Worm (Caenorhabditis elegans): ENCODE data around the gene F01F1.15.
A peak's percentile ranks its signal among the peaks of the same experiment; 100 is the strongest.

Gene F01F1.15

DNA sequence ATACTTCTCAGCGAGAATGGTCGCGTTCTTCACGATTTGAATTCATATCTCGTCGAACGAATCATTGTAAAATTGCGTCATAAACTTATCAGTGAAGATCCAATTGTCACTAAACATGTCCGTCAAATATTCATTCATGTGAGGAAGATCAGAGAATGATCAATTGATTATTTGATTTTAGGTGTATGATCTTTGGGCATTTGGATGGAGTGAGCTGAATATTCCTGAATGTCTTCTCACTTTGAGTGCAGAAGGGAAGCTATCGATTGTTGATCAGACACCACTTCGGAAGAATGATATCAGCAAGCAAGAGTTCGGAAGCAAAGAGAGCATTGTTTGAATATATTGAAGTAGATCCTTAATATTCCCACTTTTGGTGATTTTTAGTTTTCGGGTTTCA, 4.9 kb upstream of the F01F1.15 start (continued):
- TF ChIP-seq unc-62 (GFP tag; optimal IDR thresholded peaks at IDR 0.05 in 1 of 2) (peak in 1 of 2 experiments; percentile 98), unc-62 (tag; optimal IDR thresholded peaks at IDR 0.05) (no peak), lin-1 (GFP tag; IDR thresholded peaks at IDR 0.05) (no peak), T20F7.1 (GFP tag; optimal IDR thresholded peaks at IDR 0.05) (peak; percentile 74), Y5F2A.4 (GFP tag; optimal IDR thresholded peaks at IDR 0.05) (peak; percentile 37), hlh-11 (tag; optimal IDR thresholded peaks at IDR 0.05) (peak; percentile 64), dmd-9 (GFP tag; IDR thresholded peaks at IDR 0.05) (no peak), lsy-2 (tag; optimal IDR thresholded peaks at IDR 0.05) (peak in 1 of 2 experiments; percentile 62), skn-1 (tag; optimal IDR thresholded peaks at IDR 0.05) (no peak), nhr-10 (tag; optimal IDR thresholded peaks at IDR 0.05) (peak; percentile 64), nhr-111 (GFP tag; optimal IDR thresholded peaks at IDR 0.05) (no peak), lin-38 (GFP tag; IDR thresholded peaks at IDR 0.05) (peak; percentile 40; the same call in 1 of the 2 replicates), dmd-6 (GFP tag; IDR thresholded peaks at IDR 0.05) (peak; percentile 58), spr-1 (tag; optimal IDR thresholded peaks at IDR 0.05) (peak; percentile 22), dpl-1 (GFP tag; optimal IDR thresholded peaks at IDR 0.05) (peak; percentile 11), hif-1 (tag; optimal IDR thresholded peaks at IDR 0.05) (no peak), aha-1 (tag) (peak; percentile 92), ceh-32 (tag; optimal IDR thresholded peaks at IDR 0.05; ENCODE audit: poor library complexity) (no peak), spr-3 (GFP tag; optimal IDR thresholded peaks at IDR 0.05) (no peak), daf-19 (GFP tag; conservative IDR thresholded peaks at IDR 0.05) (no peak), zip-11 (GFP tag; IDR thresholded peaks at IDR 0.05) (no peak), mdt-29 (GFP tag; IDR thresholded peaks at IDR 0.05) (peak; percentile 51; the same call in 1 of the 2 replicates), nhr-77 (tag; optimal IDR thresholded peaks at IDR 0.05) (peak; percentile 61), gei-8 (GFP tag; optimal IDR thresholded peaks at IDR 0.05) (peak; percentile 43), ZK546.5 (tag; optimal IDR thresholded peaks at IDR 0.05) (no peak), ama-1 (optimal IDR thresholded peaks at IDR 0.05) (peak; percentile 66), Y75B8A.6 (GFP tag; IDR thresholded peaks at IDR 0.05) (peak; percentile 68), aly-2 (tag; optimal IDR thresholded peaks at IDR 0.05) (no peak), dve-1 (tag; optimal IDR thresholded peaks at IDR 0.05; ENCODE audit: insufficient read depth) (peak; percentile 96), hlh-30 (tag; optimal IDR thresholded peaks at IDR 0.05; ENCODE audit: insufficient read depth) (peak; percentile 55), cey-2 (tag; optimal IDR thresholded peaks at IDR 0.05; ENCODE audit: borderline replicate concordance, insufficient read depth) (no peak)

DNA sequence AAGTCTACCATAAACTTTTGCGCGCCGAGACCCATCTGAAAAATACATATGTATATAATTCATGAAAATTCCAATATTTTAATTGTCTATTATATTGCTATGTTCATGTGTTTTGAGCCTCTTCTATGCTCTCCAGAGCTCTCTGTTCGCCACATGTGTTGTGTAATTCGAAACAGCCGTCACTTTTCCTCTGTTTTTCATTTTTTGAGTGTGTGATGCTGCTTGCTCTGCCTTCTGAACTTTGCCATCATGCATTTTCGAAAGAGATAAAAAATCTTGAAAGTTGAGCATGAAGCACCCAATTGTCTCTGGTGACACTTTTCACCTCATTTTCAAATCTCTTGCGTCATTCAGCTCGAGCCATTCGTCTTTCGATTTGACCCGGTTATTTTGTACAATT, 3.0 kb upstream of the F01F1.15 start:
- TF ChIP-seq unc-62 (GFP tag; optimal IDR thresholded peaks at IDR 0.05 in 1 of 2): peak in 1 of 2 experiments; percentile 87
- TF ChIP-seq unc-62 (tag; optimal IDR thresholded peaks at IDR 0.05): no peak
- TF ChIP-seq hmg-1.1 (GFP tag; IDR thresholded peaks at IDR 0.05): no peak
- TF ChIP-seq mxl-3 (GFP tag; optimal IDR thresholded peaks at IDR 0.05): no peak
- TF ChIP-seq zag-1 (tag; optimal IDR thresholded peaks at IDR 0.05): no peak
- TF ChIP-seq daf-16 (GFP tag; optimal IDR thresholded peaks at IDR 0.05): no peak
- TF ChIP-seq daf-16 (tag; optimal IDR thresholded peaks at IDR 0.05): no peak
- TF ChIP-seq sdz-12 (GFP tag; optimal IDR thresholded peaks at IDR 0.05): no peak
- no peak for TF ChIP-seq lin-15B (tag; optimal IDR thresholded peaks at IDR 0.05)
- TF ChIP-seq tag-97 (GFP tag; IDR thresholded peaks at IDR 0.05): no peak

DNA sequence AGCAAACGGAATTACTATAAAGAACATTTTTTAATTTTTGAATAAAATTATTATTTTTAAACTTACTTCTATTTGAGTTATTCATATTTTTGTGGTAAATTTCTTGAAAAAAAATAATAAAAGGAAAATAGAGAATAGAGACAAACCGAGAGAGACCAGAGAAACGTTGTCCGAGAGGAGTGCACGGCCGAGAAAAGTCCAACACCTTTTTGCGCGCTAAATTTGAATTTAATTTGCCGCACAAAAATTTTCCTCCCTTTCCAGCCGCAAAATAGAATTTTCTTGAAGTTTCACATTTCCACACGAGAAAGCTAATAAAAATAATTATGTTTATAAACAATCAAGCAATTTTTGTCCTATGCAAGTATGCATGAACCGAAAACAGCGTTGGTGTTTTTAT, 2.4 kb upstream of the F01F1.15 start, which contains the start of the genes F01F1.11 and F01F1.3:
Gene F01F1.11 (minus strand): TSS at position 118 of the 400 bp plus-strand sequence.
Gene F01F1.3 (plus strand): TSS at position 179 of the 400 bp plus-strand sequence.
- TF ChIP-seq pha-4 (GFP tag; IDR thresholded peaks at IDR 0.05): 0 out of 2 replicates have a peak, but pooled peaks have one; percentile 21
- TF ChIP-seq pha-4 (tag; optimal IDR thresholded peaks at IDR 0.05): no peak
- no peak for TF ChIP-seq aha-1 (tag)
- TF ChIP-seq gei-8 (GFP tag; optimal IDR thresholded peaks at IDR 0.05): no peak
- no peak for TF ChIP-seq snpc-1.2 (GFP tag; IDR thresholded peaks at IDR 0.05)
- no peak for TF ChIP-seq lir-3 (tag; optimal IDR thresholded peaks at IDR 0.05)
- no peak for TF ChIP-seq nhr-111 (GFP tag; optimal IDR thresholded peaks at IDR 0.05)
- TF ChIP-seq nhr-25 (tag; optimal IDR thresholded peaks at IDR 0.05; ENCODE audit: borderline replicate concordance, insufficient read depth): no peak
- no peak for TF ChIP-seq cey-2 (tag; optimal IDR thresholded peaks at IDR 0.05; ENCODE audit: borderline replicate concordance, insufficient read depth)
- TF ChIP-seq arid-1 (GFP tag; conservative IDR thresholded peaks at IDR 0.05): no peak
- TF ChIP-seq zip-11 (GFP tag; IDR thresholded peaks at IDR 0.05): no peak
- no peak for TF ChIP-seq ceh-44 (GFP tag; IDR thresholded peaks at IDR 0.05)
- no peak for TF ChIP-seq ces-1 (GFP tag; optimal IDR thresholded peaks at IDR 0.05)
- no peak for TF ChIP-seq Y75B8A.6 (GFP tag; IDR thresholded peaks at IDR 0.05)
- TF ChIP-seq madf-9 (GFP tag; conservative IDR thresholded peaks at IDR 0.05): peak; percentile 76
- TF ChIP-seq T26A8.4 (GFP tag; IDR thresholded peaks at IDR 0.05): peak; percentile 50; the same call in 1 of the 2 replicates
- TF ChIP-seq dpl-1 (GFP tag; optimal IDR thresholded peaks at IDR 0.05): peak; percentile 98

All from whole organism, L4 larva.